Worm (Caenorhabditis elegans): ENCODE data around the gene K08H2.5.

The K08H2.5 gene

DNA sequence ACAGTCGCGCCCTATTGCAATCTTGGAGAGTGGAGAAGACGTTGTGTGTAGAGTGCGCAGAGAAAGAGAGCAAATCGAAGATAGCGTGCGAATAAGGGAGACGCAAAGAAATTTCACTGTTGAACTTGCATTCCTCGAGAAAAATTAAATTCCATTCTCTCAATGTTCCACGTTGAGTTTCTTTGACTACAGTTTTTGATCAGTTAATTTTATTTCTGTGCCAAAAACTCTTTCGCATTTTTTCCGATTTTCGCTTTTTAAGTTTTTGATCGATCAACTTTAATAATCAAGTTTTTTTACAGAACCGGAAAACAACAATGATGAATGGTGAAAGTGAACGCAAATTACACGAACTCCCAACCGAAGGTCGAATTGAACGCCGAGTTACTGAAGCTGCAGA lies 5.0 kb downstream of the K08H2.5 start, which contains the start of gene K08H2.3:
TSS of gene K08H2.3 (plus strand) at position 301 of the 400 bp plus-strand sequence.
- TF ChIP-seq gmeb-2 (tag; optimal IDR thresholded peaks at IDR 0.05), result no peak
- no peak for TF ChIP-seq hlh-8 (tag; optimal IDR thresholded peaks at IDR 0.05)
- no peak for TF ChIP-seq hlh-15 (tag; optimal IDR thresholded peaks at IDR 0.05)
- TF ChIP-seq ref-2 (tag; optimal IDR thresholded peaks at IDR 0.05), result no peak
- no peak for TF ChIP-seq ceh-30 (tag; optimal IDR thresholded peaks at IDR 0.05)
- no peak for TF ChIP-seq sdc-2 (tag; optimal IDR thresholded peaks at IDR 0.05)

DNA sequence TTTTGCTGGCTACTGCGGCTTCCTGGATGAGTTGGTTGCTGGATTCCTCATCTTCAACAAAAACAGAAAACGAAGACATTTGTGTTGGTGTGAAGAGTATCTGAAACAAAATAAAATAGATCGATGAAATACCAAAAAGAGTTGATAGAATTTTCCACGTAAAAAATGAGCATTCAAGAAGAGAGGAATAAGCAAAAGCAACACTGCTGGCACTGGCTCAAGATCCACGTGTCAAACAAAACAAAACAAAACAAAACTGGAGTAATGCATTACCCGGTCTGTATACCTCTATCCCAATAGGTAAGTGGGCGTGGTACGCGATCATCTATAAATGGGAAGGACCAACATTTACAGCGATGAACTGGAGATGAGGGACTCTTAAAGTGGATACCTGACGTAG lies 7.3 kb downstream of the K08H2.5 start, which contains the start of gene K08H2.2:
TSS of gene K08H2.2 (minus strand) at position 101 of the 400 bp plus-strand sequence.
- TF ChIP-seq ttx-3 (tag; optimal IDR thresholded peaks at IDR 0.05), result no peak
- no peak for TF ChIP-seq ahr-1 (tag; optimal IDR thresholded peaks at IDR 0.05)
- TF ChIP-seq ama-1 (optimal IDR thresholded peaks at IDR 0.05), result no peak

DNA sequence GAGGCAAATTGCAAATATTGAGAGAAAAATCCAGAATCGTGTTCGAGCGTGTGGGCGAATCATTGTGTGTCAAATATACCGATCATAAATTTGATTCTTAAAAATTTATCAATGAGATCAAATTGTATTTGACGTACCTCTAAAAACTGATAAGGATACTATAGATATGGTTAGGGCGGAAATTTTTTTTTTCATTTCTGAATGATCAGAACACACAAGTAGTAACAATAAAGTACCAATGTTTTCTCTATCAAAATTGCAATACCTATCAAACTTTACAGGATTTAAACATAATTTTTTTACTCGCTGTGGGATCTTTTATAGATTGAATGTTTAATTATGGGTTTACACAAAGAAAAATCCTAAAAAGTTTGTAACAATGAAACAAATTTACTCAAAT lies 9.9 kb downstream of the K08H2.5 start, which contains the start of gene bgnt-1.5:
TSS of gene bgnt-1.5 (minus strand) at position 101 of the 400 bp plus-strand sequence.
- no peak for TF ChIP-seq npax-4 (tag; optimal IDR thresholded peaks at IDR 0.05)
- TF ChIP-seq pat-9 (tag; optimal IDR thresholded peaks at IDR 0.05), result no peak
- no peak for TF ChIP-seq unc-86 (tag; optimal IDR thresholded peaks at IDR 0.05)
- no peak for TF ChIP-seq fax-1 (tag; optimal IDR thresholded peaks at IDR 0.05)
- no peak for TF ChIP-seq ceh-48 (tag; optimal IDR thresholded peaks at IDR 0.05)
- no peak for TF ChIP-seq fkh-6 (tag; optimal IDR thresholded peaks at IDR 0.05)
- no peak for TF ChIP-seq nfya-1 (tag; optimal IDR thresholded peaks at IDR 0.05)
- TF ChIP-seq pax-1 (tag; optimal IDR thresholded peaks at IDR 0.05), result no peak
- TF ChIP-seq syd-9 (tag; optimal IDR thresholded peaks at IDR 0.05), result no peak
- no peak for TF ChIP-seq che-1 (tag; optimal IDR thresholded peaks at IDR 0.05)
- TF ChIP-seq C38D4.7 (GFP tag; optimal IDR thresholded peaks at IDR 0.05), result no peak
- no peak for TF ChIP-seq madf-2 (tag; optimal IDR thresholded peaks at IDR 0.05)
- TF ChIP-seq nhr-11 (tag; optimal IDR thresholded peaks at IDR 0.05), result no peak
- TF ChIP-seq ceh-22 (tag; optimal IDR thresholded peaks at IDR 0.05), result no peak
- TF ChIP-seq elt-2 (tag; optimal IDR thresholded peaks at IDR 0.05), result no peak

DNA sequence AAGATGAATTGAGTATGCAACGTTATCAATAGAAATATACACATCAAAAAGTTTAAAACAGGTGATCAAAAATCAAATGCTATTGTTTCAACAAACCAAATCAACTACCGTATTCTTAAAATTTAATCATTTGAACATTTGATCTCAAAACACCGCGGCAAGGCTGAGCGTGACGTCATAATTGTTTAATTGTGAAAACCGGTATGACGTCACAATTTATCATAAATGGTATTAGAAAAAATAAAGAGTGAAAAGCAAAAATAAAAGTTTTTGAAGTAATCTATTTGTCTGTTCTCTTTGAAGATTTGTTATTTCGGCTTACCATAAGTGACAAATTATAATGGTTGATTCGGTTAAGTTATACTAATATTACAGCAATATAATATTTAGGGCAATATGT lies 14.4 kb downstream of the K08H2.5 start:
- TF ChIP-seq tbx-7 (tag; optimal IDR thresholded peaks at IDR 0.05) (no peak), ceh-30 (tag; optimal IDR thresholded peaks at IDR 0.05) (no peak), ceh-31 (tag; optimal IDR thresholded peaks at IDR 0.05) (no peak), ama-1 (optimal IDR thresholded peaks at IDR 0.05) (no peak), pha-4 (tag; optimal IDR thresholded peaks at IDR 0.05) (no peak), ceh-45 (GFP tag; IDR thresholded peaks at IDR 0.05) (no peak), fkh-6 (tag; optimal IDR thresholded peaks at IDR 0.05) (no peak), pag-3 (tag; optimal IDR thresholded peaks at IDR 0.05; ENCODE audit: borderline replicate concordance) (no peak), unc-42 (tag; optimal IDR thresholded peaks at IDR 0.05) (no peak), ceh-6 (GFP tag; optimal IDR thresholded peaks at IDR 0.05) (no peak), ceh-22 (tag; optimal IDR thresholded peaks at IDR 0.05) (no peak), syd-9 (tag; optimal IDR thresholded peaks at IDR 0.05) (no peak)

DNA sequence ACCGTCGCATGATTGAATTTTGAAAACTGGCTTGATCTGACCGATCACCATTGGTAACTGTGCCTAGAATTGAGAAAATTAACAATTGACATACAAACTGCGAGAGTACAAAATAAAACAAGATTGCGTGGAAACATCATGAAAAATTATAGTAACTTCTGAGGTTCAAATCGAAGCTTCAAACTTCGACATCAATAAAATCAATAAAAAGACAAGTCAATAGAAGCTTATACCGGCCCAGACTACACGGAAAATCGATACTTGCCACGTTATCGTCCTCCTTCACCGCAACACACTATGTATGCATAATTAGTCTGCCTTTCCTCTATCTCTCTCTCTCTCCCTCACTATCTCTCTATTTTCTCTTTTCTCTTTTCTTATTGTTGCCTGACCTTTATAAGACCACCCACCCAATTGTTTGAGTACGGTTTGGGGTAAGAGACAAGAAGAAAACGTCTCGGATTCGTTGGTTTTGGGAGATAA lies 15.5 kb downstream of the K08H2.5 start, which contains the start of gene skr-21:
TSS of gene skr-21 (minus strand) at position 51 of the 483 bp plus-strand sequence.
- TF ChIP-seq che-1 (tag; optimal IDR thresholded peaks at IDR 0.05) (no peak), zip-5 (tag; optimal IDR thresholded peaks at IDR 0.05) (no peak), odd-2 (tag; optimal IDR thresholded peaks at IDR 0.05) (no peak), npax-4 (tag; optimal IDR thresholded peaks at IDR 0.05) (no peak), tbx-2 (tag; optimal IDR thresholded peaks at IDR 0.05) (peak; percentile 40), sdc-2 (tag; optimal IDR thresholded peaks at IDR 0.05) (no peak), F13H6.1 (tag; optimal IDR thresholded peaks at IDR 0.05) (no peak), ceh-31 (tag; optimal IDR thresholded peaks at IDR 0.05) (peak; percentile 9), ztf-16 (tag; optimal IDR thresholded peaks at IDR 0.05) (no peak), hlh-8 (tag; optimal IDR thresholded peaks at IDR 0.05) (no peak), unc-55 (GFP tag; optimal IDR thresholded peaks at IDR 0.05) (no peak), C38D4.7 (GFP tag; optimal IDR thresholded peaks at IDR 0.05) (no peak), madf-2 (tag; optimal IDR thresholded peaks at IDR 0.05) (no peak), K02D7.2 (tag; optimal IDR thresholded peaks at IDR 0.05) (no peak), ref-2 (tag; optimal IDR thresholded peaks at IDR 0.05) (no peak), mec-3 (tag; optimal IDR thresholded peaks at IDR 0.05; ENCODE audit: borderline replicate concordance) (no peak), elt-2 (tag; optimal IDR thresholded peaks at IDR 0.05) (peak; percentile 35), syd-9 (tag; optimal IDR thresholded peaks at IDR 0.05) (no peak), ceh-19 (GFP tag; optimal IDR thresholded peaks at IDR 0.05) (no peak), nfya-1 (tag; optimal IDR thresholded peaks at IDR 0.05) (peak; percentile 45), ceh-9 (tag; optimal IDR thresholded peaks at IDR 0.05) (no peak), ceh-48 (tag; optimal IDR thresholded peaks at IDR 0.05) (peak; percentile 73), ceh-45 (GFP tag; IDR thresholded peaks at IDR 0.05) (no peak), nhr-11 (tag; optimal IDR thresholded peaks at IDR 0.05) (no peak), dve-1 (tag; optimal IDR thresholded peaks at IDR 0.05) (no peak), ceh-18 (tag; optimal IDR thresholded peaks at IDR 0.05) (no peak), gmeb-2 (tag; optimal IDR thresholded peaks at IDR 0.05) (no peak), ceh-34 (tag; optimal IDR thresholded peaks at IDR 0.05) (no peak)
